Fruit fly (Drosophila melanogaster) whole organism, pupa: ENCODE results near the gene CG11307.

Experiments
- CG13204 ChIP-seq: fragments of 200-800 bp; sonication (Bioruptor generic); optimal IDR thresholded peaks from 2 replicates; lab custom pipeline; 2018; ENCODE audit warnings: missing biosample characterization, mild to moderate bottlenecking, missing genetic modification characterization, moderate library complexity
- CG14655 ChIP-seq: fragments of 200-800 bp; sonication (Bioruptor generic); optimal IDR thresholded peaks from 3 replicates; lab custom pipeline; 2017; ENCODE audit warnings: mild to moderate bottlenecking, missing biosample characterization, missing genetic modification reagents, missing genetic modification characterization
- CG17806 ChIP-seq: fragments of 200-800 bp; sonication (Bioruptor generic); optimal IDR thresholded peaks from 2 replicates; lab custom pipeline; 2018; ENCODE audit warnings: missing biosample characterization, mild to moderate bottlenecking, missing genetic modification characterization, moderate library complexity
- CG34367 ChIP-seq: fragments of 200-800 bp; sonication (Bioruptor generic); optimal IDR thresholded peaks from 2 replicates; lab custom pipeline; 2018; ENCODE audit warnings: missing biosample characterization, mild to moderate bottlenecking, missing genetic modification characterization
- CG8301 ChIP-seq: fragments of 200-800 bp; sonication (Bioruptor generic); optimal IDR thresholded peaks from 2 replicates; lab custom pipeline; 2018; ENCODE audit warnings: missing biosample characterization, mild to moderate bottlenecking, missing genetic modification characterization
- CG9948 ChIP-seq: fragments of 200-800 bp; sonication (Bioruptor generic); optimal IDR thresholded peaks from 2 replicates; lab custom pipeline; 2018; ENCODE audit warnings: missing biosample characterization, mild to moderate bottlenecking, missing genetic modification characterization, moderate library complexity
- D1 ChIP-seq: fragments of 200-800 bp; sonication (Bioruptor generic); optimal IDR thresholded peaks from 2 replicates; lab custom pipeline; 2018; ENCODE audit warnings: missing biosample characterization, mild to moderate bottlenecking, missing genetic modification characterization, moderate library complexity
- EcR ChIP-seq: fragments of 200-800 bp; sonication (Bioruptor generic); optimal IDR thresholded peaks from 3 replicates; lab custom pipeline; 2019; ENCODE audit warnings: missing biosample characterization, missing genetic modification characterization, mild to moderate bottlenecking, moderate library complexity, missing genetic modification reagents
- Pif1B ChIP-seq: fragments of 200-800 bp; sonication (Bioruptor generic); optimal IDR thresholded peaks from 3 replicates; lab custom pipeline; 2016; ENCODE audit warnings: missing biosample characterization, missing genetic modification characterization
- Snoo ChIP-seq: fragments of 200-800 bp; sonication (Bioruptor generic); optimal IDR thresholded peaks from 3 replicates; lab custom pipeline; 2017; ENCODE audit warnings: missing biosample characterization, mild to moderate bottlenecking, missing genetic modification characterization, inconsistent platforms

DNA sequence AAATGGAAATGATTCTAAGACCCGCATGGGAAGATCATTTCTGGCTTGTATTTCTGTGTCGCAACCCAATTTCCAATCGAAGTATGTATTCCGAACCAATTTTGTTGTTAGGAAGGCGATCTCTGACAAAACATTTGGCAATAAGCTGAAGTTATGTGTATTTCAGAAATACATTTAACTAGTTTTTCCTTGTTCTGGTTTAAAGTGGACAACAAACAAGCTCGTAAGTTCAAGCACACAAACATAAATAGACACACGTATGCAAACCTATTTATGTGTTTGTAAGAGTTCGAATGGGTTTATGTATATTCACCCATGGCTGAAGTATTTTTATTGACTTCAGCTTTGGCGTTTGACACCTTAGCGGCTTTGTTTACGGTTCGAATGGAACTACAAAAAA, 28.5 kb downstream of the CG11307 start:
- TF ChIP-seq D1 (tag; lab: Kevin White, UChicago) (no peak), Snoo (tag; lab: Kevin White, UChicago) (no peak), EcR (GFP tag; lab: Kevin White, UChicago) (no peak), CG17806 (tag; lab: Kevin White, UChicago) (no peak), CG13204 (no peak), CG14655 (GFP tag; lab: Kevin White, UChicago) (no peak), CG8301 (tag; lab: Kevin White, UChicago) (no peak), CG34367 (no peak), Pif1B (GFP tag; lab: Kevin White, UChicago) (no peak), CG9948 (tag; lab: Kevin White, UChicago) (no peak)
